Worm (Caenorhabditis elegans) whole organism, young adult: ENCODE measurements around the gene ZK228.10.

Experiments used
- B0019.2 ChIP-seq: fragments of 200-800 bp; sonication (Bioruptor generic); conservative IDR thresholded peaks from 2 replicates; pipeline ENCODE4 v1.3.6; 2022; ENCODE audit warnings: missing genetic modification reagents, missing genetic modification characterization, missing compliant biosample characterization
- ama-1 ChIP-seq, 3 experiments: fragments of 150-350 bp in 1 of 3; sonication (generic microtip) in 2 of 3; optimal IDR thresholded peaks; 2 replicates each; lab custom pipeline; 2014 to 2018; ENCODE audit warnings: missing biosample characterization in 2 of 3, missing genetic modification characterization in 2 of 3, missing genetic modification reagents in 2 of 3
- dox-1 ChIP-seq: fragments of 200-800 bp; sonication (Bioruptor generic); IDR thresholded peaks from 2 replicates; pipeline ENCODE4 v1.3.6; 2022; ENCODE audit warnings: missing genetic modification reagents, missing genetic modification characterization, missing compliant biosample characterization
- him-1 ChIP-seq: sonication (generic microtip); optimal IDR thresholded peaks from 2 replicates; lab custom pipeline; 2016; ENCODE audit warnings: missing genotype, missing genetic modification reagents, missing genetic modification characterization, missing compliant biosample characterization
- mxl-1 ChIP-seq: sonication (generic microtip); optimal IDR thresholded peaks from 2 replicates; lab custom pipeline; 2016; ENCODE audit warnings: missing genetic modification characterization, missing compliant biosample characterization
- nhr-80 ChIP-seq: sonication (generic microtip); optimal IDR thresholded peaks from 2 replicates; lab custom pipeline; 2016; ENCODE audit warnings: missing genetic modification characterization, missing compliant biosample characterization
- unc-130 ChIP-seq: sonication (generic microtip); optimal IDR thresholded peaks from 2 replicates; lab custom pipeline; 2016; ENCODE audit warnings: missing genetic modification reagents, missing genetic modification characterization, missing compliant biosample characterization

- TF ChIP-seq him-1 (tag; lab: Kevin White, UChicago), result no peak
- no peak for TF ChIP-seq ama-1 (optimal IDR thresholded peaks at IDR 0.05; lab: Kevin White, UChicago)
- no peak for TF ChIP-seq ama-1 (GFP tag; optimal IDR thresholded peaks at IDR 0.05; lab: Kevin White, UChicago)
- no peak for TF ChIP-seq dox-1
- TF ChIP-seq nhr-80 (tag; lab: Kevin White, UChicago), result no peak
- no peak for TF ChIP-seq B0019.2 (GFP tag; lab: Robert Waterston, UW)
- no peak for TF ChIP-seq unc-130 (GFP tag; lab: Kevin White, UChicago)
- TF ChIP-seq mxl-1 (tag; lab: Kevin White, UChicago), result no peak
Measured at ce11 chrV:18474223-18474622, 17.5 kb downstream of the ZK228.10 start, which contains the start of gene srh-181.
